Worm (Caenorhabditis elegans): ENCODE measurements around the gene srg-51.

srg-51 gene

DNA sequence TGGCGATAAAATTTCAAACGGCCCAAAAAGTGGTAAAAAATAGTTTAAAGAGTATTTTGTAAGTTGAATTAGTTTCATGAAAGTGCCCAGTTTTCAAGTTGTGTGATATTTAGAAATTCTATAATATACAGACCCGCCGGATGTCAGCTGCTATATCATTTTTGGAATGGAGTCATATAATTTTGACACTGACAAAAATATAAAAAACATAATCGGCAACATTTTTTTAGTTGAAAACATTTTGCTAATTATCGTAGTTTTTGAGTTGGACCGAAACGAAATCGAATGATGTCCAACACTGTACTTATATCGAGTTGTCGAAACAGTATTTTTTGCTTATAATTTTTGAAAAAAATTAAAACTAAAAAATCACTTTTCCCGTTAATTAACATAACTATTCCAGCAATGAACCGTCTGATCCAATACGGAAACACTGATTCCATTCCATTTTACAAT is 37.5 kb downstream of the srg-51 start, which contains the start of gene srt-44:
srt-44 (plus strand) TSS at position 406 of the 456 bp plus-strand sequence.
- no peak for TF ChIP-seq efl-1 (optimal IDR thresholded peaks at IDR 0.05)
- peak in 1 of 2 experiments; percentile 55 for TF ChIP-seq efl-1 (GFP tag; optimal IDR thresholded peaks at IDR 0.05 in 1 of 2)
- no peak for TF ChIP-seq ztf-11 (tag; optimal IDR thresholded peaks at IDR 0.05)

DNA sequence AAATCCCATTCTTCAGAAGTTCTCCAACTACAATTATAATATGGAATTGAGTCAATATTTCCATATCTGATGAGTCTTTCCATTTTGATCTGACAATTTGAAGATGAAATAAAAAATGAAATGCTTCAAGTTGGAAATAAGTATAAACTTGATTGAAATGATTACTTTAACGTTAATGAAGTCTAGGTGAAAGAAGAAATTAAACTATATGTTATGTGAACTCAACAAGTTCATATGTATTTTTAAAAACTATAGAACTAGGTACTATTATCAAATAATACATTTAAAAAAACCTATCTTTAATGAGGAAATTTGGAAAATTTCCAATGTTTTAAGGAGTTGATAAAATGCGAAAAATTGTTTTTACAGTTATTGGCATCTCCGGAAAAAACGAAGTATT is 42.4 kb downstream of the srg-51 start, which contains the start of gene srt-49:
srt-49 (minus strand) TSS at position 101 of the 400 bp plus-strand sequence.
- TF ChIP-seq unc-86 (tag; optimal IDR thresholded peaks at IDR 0.05) (no peak), fos-1 (tag; optimal IDR thresholded peaks at IDR 0.05) (no peak), hlh-4 (tag; optimal IDR thresholded peaks at IDR 0.05) (no peak), xbp-1 (tag; optimal IDR thresholded peaks at IDR 0.05) (no peak), isw-1 (GFP tag; IDR thresholded peaks at IDR 0.05) (no peak), C16A3.4 (tag; optimal IDR thresholded peaks at IDR 0.05) (no peak), unc-30 (tag; optimal IDR thresholded peaks at IDR 0.05) (no peak), ets-5 (GFP tag; IDR thresholded peaks at IDR 0.05) (no peak)

All from whole organism, L1 larva.